Worm (Caenorhabditis elegans): ENCODE data around the gene H01M10.2.
A peak's percentile ranks its signal among the peaks of the same experiment; 100 is the strongest.

H01M10.2 gene

ce11 chrX:2536246-2536772 lies 49.2 kb downstream of the H01M10.2 start:
- TF ChIP-seq lin-15B (tag; optimal IDR thresholded peaks at IDR 0.05) (no peak), elt-2 (tag; optimal IDR thresholded peaks at IDR 0.05) (no peak), nhr-90 (tag; optimal IDR thresholded peaks at IDR 0.05; ENCODE audit: poor library complexity) (peak; percentile 75), nhr-85 (tag) (peak; percentile 95), ztf-4 (tag; optimal IDR thresholded peaks at IDR 0.05) (peak; percentile 80), mef-2 (tag; optimal IDR thresholded peaks at IDR 0.05) (no peak), nhr-237 (tag; optimal IDR thresholded peaks at IDR 0.05) (peak; percentile 49), F16B12.6 (tag; optimal IDR thresholded peaks at IDR 0.05) (no peak), unc-30 (tag; optimal IDR thresholded peaks at IDR 0.05) (no peak), ztf-11 (tag; optimal IDR thresholded peaks at IDR 0.05) (peak in 1 of 2 experiments; percentile 79), C04F5.9 (tag; optimal IDR thresholded peaks at IDR 0.05) (peak; percentile 56), grh-1 (GFP tag; IDR thresholded peaks at IDR 0.05) (peak; percentile 64), unc-86 (tag; optimal IDR thresholded peaks at IDR 0.05) (peak; percentile 84), jun-1 (tag; optimal IDR thresholded peaks at IDR 0.05) (peak; percentile 79), irx-1 (tag; optimal IDR thresholded peaks at IDR 0.05) (peak; percentile 51), xbp-1 (tag; optimal IDR thresholded peaks at IDR 0.05) (peak; percentile 83), rnt-1 (tag; optimal IDR thresholded peaks at IDR 0.05) (peak; percentile 90), ceh-90 (tag; optimal IDR thresholded peaks at IDR 0.05) (no peak), fkh-4 (tag; optimal IDR thresholded peaks at IDR 0.05; ENCODE audit: borderline replicate concordance) (no peak), fos-1 (tag; optimal IDR thresholded peaks at IDR 0.05) (peak; percentile 81), lsy-2 (tag; optimal IDR thresholded peaks at IDR 0.05) (peak; percentile 75 to 87), hlh-4 (tag; optimal IDR thresholded peaks at IDR 0.05) (no peak), pag-3 (tag; optimal IDR thresholded peaks at IDR 0.05; ENCODE audit: borderline replicate concordance, insufficient read depth) (no peak), fkh-10 (GFP tag; optimal IDR thresholded peaks at IDR 0.05) (peak; percentile 85), mab-9 (GFP tag; IDR thresholded peaks at IDR 0.05) (peak; percentile 66; the same call in 1 of the 2 replicates), mdl-1 (tag; optimal IDR thresholded peaks at IDR 0.05) (peak in 1 of 2 experiments; percentile 84), lin-35 (GFP tag; optimal IDR thresholded peaks at IDR 0.05) (peak; percentile 55 to 74), tbx-2 (tag; optimal IDR thresholded peaks at IDR 0.05) (peak; percentile 88), mep-1 (tag; optimal IDR thresholded peaks at IDR 0.05) (peak; percentile 79), swsn-7 (tag; optimal IDR thresholded peaks at IDR 0.05) (peak; percentile 88), lin-39 (tag; optimal IDR thresholded peaks at IDR 0.05) (peak; percentile 55), ceh-8 (GFP tag; optimal IDR thresholded peaks at IDR 0.05) (peak; percentile 36), ceh-88 (GFP tag; IDR thresholded peaks at IDR 0.05) (peak; percentile 25; the same call in 1 of the 2 replicates), sup-37 (GFP tag; optimal IDR thresholded peaks at IDR 0.05) (peak; percentile 74), lir-3 (tag; optimal IDR thresholded peaks at IDR 0.05; ENCODE audit: poor library complexity) (peak; percentile 92), pqm-1 (tag; optimal IDR thresholded peaks at IDR 0.05) (no peak), snpc-4 (tag; optimal IDR thresholded peaks at IDR 0.05) (peak; percentile 62), hpl-2 (GFP tag; optimal IDR thresholded peaks at IDR 0.05) (no peak), efl-3 (GFP tag; optimal IDR thresholded peaks at IDR 0.05) (no peak), nhr-28 (tag; optimal IDR thresholded peaks at IDR 0.05) (no peak), dpl-1 (GFP tag; optimal IDR thresholded peaks at IDR 0.05) (peak; percentile 12 to 36 (median 32)), egl-13 (tag; optimal IDR thresholded peaks at IDR 0.05) (peak; percentile 90), C16A3.4 (tag; optimal IDR thresholded peaks at IDR 0.05) (peak; percentile 68), lin-14 (GFP tag; optimal IDR thresholded peaks at IDR 0.05) (peak; percentile 99), nhr-19 (GFP tag; conservative IDR thresholded peaks at IDR 0.05) (peak; percentile 83), nhr-12 (tag; optimal IDR thresholded peaks at IDR 0.05) (no peak), nhr-76 (tag; optimal IDR thresholded peaks at IDR 0.05) (no peak), pax-3 (tag; optimal IDR thresholded peaks at IDR 0.05) (peak; percentile 61), nhr-11 (tag; optimal IDR thresholded peaks at IDR 0.05) (peak; percentile 62), vab-15 (tag; optimal IDR thresholded peaks at IDR 0.05) (no peak), tlp-1 (tag; optimal IDR thresholded peaks at IDR 0.05) (no peak), snu-23 (GFP tag; optimal IDR thresholded peaks at IDR 0.05) (peak; percentile 92)

Measured in whole organism, L1 larva.